Worm (Caenorhabditis elegans) whole organism, early embryonic: ENCODE data around the gene K07F5.22.

Experiments
- B0310.2 ChIP-seq: sonication (generic microtip); optimal IDR thresholded peaks from 2 replicates; lab custom pipeline; 2016; ENCODE audit warnings: mild to moderate bottlenecking, missing genetic modification characterization, missing compliant biosample characterization
- F13C5.2 ChIP-seq: sonication (generic microtip); optimal IDR thresholded peaks from 2 replicates; lab custom pipeline; 2017; ENCODE audit warnings: mild to moderate bottlenecking, missing genetic modification characterization, inconsistent platforms, missing compliant biosample characterization
- aly-1 ChIP-seq: sonication (generic microtip); optimal IDR thresholded peaks from 2 replicates; lab custom pipeline; 2016; ENCODE audit warnings: missing genetic modification characterization, missing compliant biosample characterization
- ama-1 ChIP-seq: fragments of 150-350 bp; optimal IDR thresholded peaks from 2 replicates; lab custom pipeline; 2014
- ceh-13 ChIP-seq: fragments of 200-800 bp; sonication (Bioruptor generic); optimal IDR thresholded peaks from 2 replicates; lab custom pipeline; 2018; ENCODE audit warnings: mild to moderate bottlenecking, missing genetic modification characterization, missing compliant biosample characterization
- ceh-36 ChIP-seq: sonication (generic microtip); optimal IDR thresholded peaks from 2 replicates; lab custom pipeline; 2016; ENCODE audit warnings: missing genetic modification characterization, inconsistent platforms, missing compliant biosample characterization
- ets-7 ChIP-seq: sonication (generic microtip); optimal IDR thresholded peaks from 2 replicates; lab custom pipeline; 2016; ENCODE audit warnings: missing genotype, missing genetic modification characterization, missing compliant biosample characterization
- flt-1 ChIP-seq: fragments of 200-800 bp; sonication (Bioruptor generic); IDR thresholded peaks from 2 replicates; pipeline ENCODE4 v1.3.6; 2022; ENCODE audit warnings: missing genetic modification characterization, missing compliant biosample characterization
- hmbx-1 ChIP-seq: sonication (generic microtip); optimal IDR thresholded peaks from 2 replicates; lab custom pipeline; 2016; ENCODE audit warnings: mild to moderate bottlenecking, missing genetic modification characterization, missing compliant biosample characterization
- hmg-4 ChIP-seq: fragments of 200-800 bp; sonication (Bioruptor generic); optimal IDR thresholded peaks from 2 replicates; lab custom pipeline; 2018; ENCODE audit warnings: mild to moderate bottlenecking, missing genetic modification characterization, missing compliant biosample characterization
- hnd-1 ChIP-seq: sonication (generic microtip); optimal IDR thresholded peaks from 2 replicates; lab custom pipeline; 2016; ENCODE audit warnings: missing genetic modification characterization, missing compliant biosample characterization
- pes-1 ChIP-seq: fragments of 200-800 bp; sonication (Bioruptor generic); IDR thresholded peaks from 2 replicates; pipeline ENCODE4 v1.3.6; 2022; ENCODE audit warnings: missing genetic modification reagents, missing genetic modification characterization, missing compliant biosample characterization
- scrt-1 ChIP-seq: fragments of 200-800 bp; sonication (Bioruptor generic); IDR thresholded peaks from 2 replicates; pipeline ENCODE4 v1.3.6; 2022; ENCODE audit warnings: missing genetic modification characterization, missing compliant biosample characterization
- sea-1 ChIP-seq: fragments of 200-800 bp; sonication (Bioruptor generic); conservative IDR thresholded peaks from 2 replicates; pipeline ENCODE4 v1.3.6; 2022; ENCODE audit warnings: missing genetic modification characterization, missing compliant biosample characterization
- tbx-11 ChIP-seq: fragments of 200-800 bp; sonication (Bioruptor generic); IDR thresholded peaks from 2 replicates; pipeline ENCODE4 v1.3.6; 2022; ENCODE audit warnings: missing genetic modification characterization, missing compliant biosample characterization
- tbx-37 ChIP-seq: fragments of 200-800 bp; sonication (Bioruptor generic); conservative IDR thresholded peaks from 2 replicates; pipeline ENCODE4 v1.3.6; 2022; ENCODE audit warnings: missing genetic modification reagents, missing genetic modification characterization, missing compliant biosample characterization
- tra-4 ChIP-seq: sonication (generic microtip); optimal IDR thresholded peaks from 2 replicates; lab custom pipeline; 2017; ENCODE audit warnings: missing genetic modification characterization, missing compliant biosample characterization

Gene K07F5.22

DNA sequence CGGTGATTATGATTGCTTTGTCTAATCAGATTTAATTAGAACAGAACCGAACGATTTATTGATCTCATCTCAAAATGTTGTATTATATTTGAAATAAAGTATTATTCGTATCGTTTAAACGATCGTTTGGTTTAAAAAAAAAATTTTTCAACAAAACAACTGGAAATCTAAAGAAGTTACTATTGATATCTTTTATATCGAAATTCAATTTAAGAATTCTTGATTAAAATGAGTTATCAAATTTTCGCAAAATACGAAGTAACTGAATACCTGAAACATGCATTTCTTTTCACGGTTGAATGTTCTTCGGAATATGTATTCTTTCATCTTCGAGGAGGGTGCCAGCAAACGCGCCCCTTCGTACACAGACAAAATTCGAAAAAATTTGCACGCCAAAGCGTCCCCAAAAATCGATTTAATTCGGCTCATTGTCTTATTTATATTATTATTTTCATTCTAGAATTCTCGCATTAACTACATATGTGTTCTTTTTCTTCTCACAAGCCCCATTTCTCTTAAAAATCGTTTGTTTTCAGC, 6.9 kb upstream of the K07F5.22 start, which contains the start of gene npp-1:
Gene npp-1 (plus strand): TSS at position 537 of the 537 bp plus-strand sequence.
- TF ChIP-seq sea-1 (GFP tag; lab: Robert Waterston, UW) (no peak), scrt-1 (GFP tag; lab: Robert Waterston, UW) (no peak), ama-1 (lab: Kevin White, UChicago) (no peak), ets-7 (tag; lab: Kevin White, UChicago) (no peak), F13C5.2 (tag; lab: Kevin White, UChicago) (no peak), pes-1 (no peak), tbx-37 (GFP tag; lab: Robert Waterston, UW) (no peak), hnd-1 (tag; lab: Kevin White, UChicago) (no peak), hmbx-1 (no peak), aly-1 (tag; lab: Kevin White, UChicago) (no peak), B0310.2 (no peak), ceh-36 (no peak), flt-1 (GFP tag; lab: Robert Waterston, UW) (no peak), hmg-4 (GFP tag; lab: Kevin White, UChicago) (no peak), ceh-13 (GFP tag; lab: Kevin White, UChicago) (no peak), tbx-11 (GFP tag; lab: Robert Waterston, UW) (no peak), tra-4 (tag; lab: Kevin White, UChicago) (no peak)

DNA sequence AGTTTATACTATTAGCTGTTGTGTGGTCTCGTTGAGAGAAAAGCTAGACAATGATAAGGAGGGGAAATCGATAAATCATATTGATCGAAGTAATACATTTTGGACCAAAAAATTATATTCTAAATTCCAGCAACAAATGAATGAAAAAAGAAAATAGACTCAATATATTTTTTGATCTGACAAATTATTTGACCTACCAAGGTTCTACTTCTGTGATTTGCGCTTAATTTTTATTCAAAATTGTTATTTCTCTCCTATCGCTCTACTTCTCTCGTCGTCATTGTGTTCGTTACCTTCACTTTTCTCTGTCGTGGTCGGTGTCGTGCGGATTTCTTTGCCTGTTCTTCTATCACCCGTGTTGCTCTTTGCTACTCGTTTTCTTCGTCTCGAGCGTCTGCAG, 5.9 kb upstream of the K07F5.22 start:
- TF ChIP-seq tra-4 (tag; lab: Kevin White, UChicago) (no peak), flt-1 (GFP tag; lab: Robert Waterston, UW) (no peak), F13C5.2 (tag; lab: Kevin White, UChicago) (no peak), tbx-37 (GFP tag; lab: Robert Waterston, UW) (no peak), pes-1 (no peak), ceh-13 (GFP tag; lab: Kevin White, UChicago) (no peak), ets-7 (tag; lab: Kevin White, UChicago) (no peak), hmg-4 (GFP tag; lab: Kevin White, UChicago) (no peak), hmbx-1 (no peak), ama-1 (lab: Kevin White, UChicago) (no peak), hnd-1 (tag; lab: Kevin White, UChicago) (no peak), aly-1 (tag; lab: Kevin White, UChicago) (no peak), scrt-1 (GFP tag; lab: Robert Waterston, UW) (no peak), B0310.2 (no peak), tbx-11 (GFP tag; lab: Robert Waterston, UW) (no peak), sea-1 (GFP tag; lab: Robert Waterston, UW) (no peak), ceh-36 (no peak)

DNA sequence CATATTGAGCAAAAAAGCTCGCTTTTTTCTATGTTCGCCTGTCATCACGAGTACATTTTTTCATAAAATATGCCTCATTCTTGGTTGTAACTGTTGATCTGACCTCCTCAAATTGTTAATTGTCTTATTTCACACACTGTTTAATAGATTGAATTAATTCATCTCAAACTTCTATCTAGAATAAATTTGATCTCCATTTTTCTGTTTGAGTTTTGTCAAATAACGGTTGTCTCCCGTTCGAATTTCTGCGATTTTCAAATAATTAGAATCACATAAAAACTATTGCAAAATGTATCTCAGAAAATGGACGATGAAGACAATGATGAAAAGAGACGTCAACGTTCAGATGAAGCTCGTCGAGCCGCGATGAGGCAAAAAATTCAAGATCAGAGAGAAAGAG, 3.0 kb upstream of the K07F5.22 start, which contains the start of gene K07F5.14:
Gene K07F5.14 (plus strand): TSS at position 301 of the 400 bp plus-strand sequence.
- TF ChIP-seq scrt-1 (GFP tag; lab: Robert Waterston, UW): no peak
- no peak for TF ChIP-seq tbx-37 (GFP tag; lab: Robert Waterston, UW)
- no peak for TF ChIP-seq tra-4 (tag; lab: Kevin White, UChicago)
- TF ChIP-seq pes-1: no peak
- TF ChIP-seq ama-1 (lab: Kevin White, UChicago): no peak
- TF ChIP-seq tbx-11 (GFP tag; lab: Robert Waterston, UW): no peak
- no peak for TF ChIP-seq ets-7 (tag; lab: Kevin White, UChicago)
- no peak for TF ChIP-seq B0310.2
- TF ChIP-seq aly-1 (tag; lab: Kevin White, UChicago): no peak
- no peak for TF ChIP-seq ceh-13 (GFP tag; lab: Kevin White, UChicago)
- TF ChIP-seq hnd-1 (tag; lab: Kevin White, UChicago): no peak
- no peak for TF ChIP-seq flt-1 (GFP tag; lab: Robert Waterston, UW)
- TF ChIP-seq F13C5.2 (tag; lab: Kevin White, UChicago): no peak
- TF ChIP-seq hmbx-1: no peak

DNA sequence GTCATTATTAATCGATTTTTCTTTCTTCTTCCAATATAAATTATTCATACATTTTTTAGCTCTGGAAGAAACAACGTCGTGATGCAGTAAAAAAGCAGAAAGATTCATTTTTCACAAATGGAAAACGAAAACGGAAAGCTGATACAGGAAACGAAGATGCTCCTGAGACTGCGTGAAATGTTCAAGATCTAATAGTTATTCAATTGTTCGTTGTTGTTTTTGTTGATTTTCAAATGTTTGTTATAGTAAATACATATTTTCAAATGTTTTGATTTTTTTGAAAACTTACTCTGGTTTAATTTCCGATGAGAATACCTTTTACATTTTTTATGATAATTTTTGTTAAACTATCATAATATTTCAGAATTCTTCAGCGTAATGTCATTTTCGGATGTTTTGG, 1.1 kb upstream of the K07F5.22 start, which contains the start of gene K07F5.16:
Gene K07F5.16 (plus strand): TSS at position 301 of the 400 bp plus-strand sequence.
- no peak for TF ChIP-seq ceh-13 (GFP tag; lab: Kevin White, UChicago)
- no peak for TF ChIP-seq B0310.2
- no peak for TF ChIP-seq aly-1 (tag; lab: Kevin White, UChicago)
- no peak for TF ChIP-seq scrt-1 (GFP tag; lab: Robert Waterston, UW)
- no peak for TF ChIP-seq ets-7 (tag; lab: Kevin White, UChicago)
- no peak for TF ChIP-seq hmg-4 (GFP tag; lab: Kevin White, UChicago)
- no peak for TF ChIP-seq tra-4 (tag; lab: Kevin White, UChicago)
- TF ChIP-seq pes-1: no peak
- TF ChIP-seq flt-1 (GFP tag; lab: Robert Waterston, UW): no peak
- TF ChIP-seq hnd-1 (tag; lab: Kevin White, UChicago): no peak

DNA sequence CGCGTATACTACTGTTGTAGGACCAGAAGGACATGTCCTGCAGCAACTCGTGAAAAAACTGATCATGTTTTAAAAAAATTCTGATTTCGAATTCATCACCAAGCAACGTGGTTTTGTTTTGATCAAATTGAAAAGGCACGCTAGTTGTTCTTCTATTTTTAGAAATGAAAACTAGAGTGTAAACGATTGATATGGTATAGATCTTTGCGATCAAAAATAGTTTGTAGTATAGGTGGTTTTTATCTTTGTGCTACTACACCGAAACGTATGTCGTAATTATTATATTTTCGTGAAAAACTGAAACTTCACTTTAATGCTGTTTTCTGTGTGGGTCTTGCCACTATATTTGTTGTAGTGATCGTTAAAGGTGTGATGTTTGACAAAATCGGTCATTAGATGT, 2.0 kb downstream of the K07F5.22 start:
- TF ChIP-seq hnd-1 (tag; lab: Kevin White, UChicago) (no peak), flt-1 (GFP tag; lab: Robert Waterston, UW) (no peak), ceh-13 (GFP tag; lab: Kevin White, UChicago) (no peak), scrt-1 (GFP tag; lab: Robert Waterston, UW) (no peak), ets-7 (tag; lab: Kevin White, UChicago) (no peak), hmg-4 (GFP tag; lab: Kevin White, UChicago) (no peak)

DNA sequence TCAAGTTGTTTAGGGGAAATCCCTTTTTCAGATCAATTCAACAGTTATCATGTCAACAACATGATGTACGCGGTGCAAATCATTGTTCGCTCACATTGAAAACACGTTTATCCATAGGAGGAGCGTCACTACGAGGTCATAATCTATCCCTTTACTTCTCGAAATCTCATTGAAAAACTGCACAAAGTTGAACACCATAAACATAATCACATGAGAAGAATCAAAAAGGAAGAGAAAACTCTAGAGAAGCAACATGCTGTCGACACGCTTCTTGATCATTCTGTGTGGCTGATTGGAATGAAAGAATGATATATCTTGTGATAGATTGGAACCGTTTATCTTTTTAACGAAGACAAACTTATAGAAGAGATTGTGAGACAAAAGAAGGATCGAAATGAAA, 3.0 kb downstream of the K07F5.22 start:
- TF ChIP-seq ceh-13 (GFP tag; lab: Kevin White, UChicago) (no peak), hmg-4 (GFP tag; lab: Kevin White, UChicago) (no peak), hnd-1 (tag; lab: Kevin White, UChicago) (no peak), tra-4 (tag; lab: Kevin White, UChicago) (no peak), tbx-11 (GFP tag; lab: Robert Waterston, UW) (no peak), aly-1 (tag; lab: Kevin White, UChicago) (no peak), B0310.2 (no peak), scrt-1 (GFP tag; lab: Robert Waterston, UW) (no peak), pes-1 (no peak), sea-1 (GFP tag; lab: Robert Waterston, UW) (no peak), tbx-37 (GFP tag; lab: Robert Waterston, UW) (no peak), ama-1 (lab: Kevin White, UChicago) (no peak), flt-1 (GFP tag; lab: Robert Waterston, UW) (no peak), ceh-36 (no peak), F13C5.2 (tag; lab: Kevin White, UChicago) (no peak)
